Worm (Caenorhabditis elegans): ENCODE measurements around the gene lipl-8.

ce11 chrV:14781130-14781529, 32.6 kb upstream of the lipl-8 start, which contains the start of gene Y50E8A.11:
- TF ChIP-seq ama-1 (optimal IDR thresholded peaks at IDR 0.05) (no peak), ztf-11 (tag; optimal IDR thresholded peaks at IDR 0.05) (no peak), hif-1 (tag; optimal IDR thresholded peaks at IDR 0.05) (no peak), mdl-1 (tag; optimal IDR thresholded peaks at IDR 0.05) (no peak), lin-13 (GFP tag; optimal IDR thresholded peaks at IDR 0.05) (no peak), dmd-6 (GFP tag; IDR thresholded peaks at IDR 0.05) (no peak), ceh-82 (tag; optimal IDR thresholded peaks at IDR 0.05) (no peak), F44E2.7 (GFP tag; IDR thresholded peaks at IDR 0.05) (no peak), tra-1 (GFP tag; IDR thresholded peaks at IDR 0.05) (no peak), lim-7 (GFP tag; IDR thresholded peaks at IDR 0.05) (no peak), mep-1 (tag; optimal IDR thresholded peaks at IDR 0.05) (no peak), Y5F2A.4 (GFP tag; optimal IDR thresholded peaks at IDR 0.05) (no peak)

All from whole organism, L4 larva.